Fruit fly (Drosophila melanogaster) whole organism, embryonic: Measurements from ENCODE around the gene PpV.

Experiments
- CG10267 ChIP-seq: fragments of 200-800 bp; sonication (Bioruptor generic); optimal IDR thresholded peaks from 2 replicates; lab custom pipeline; 2018; ENCODE audit warnings: missing biosample characterization, mild to moderate bottlenecking, missing genetic modification characterization, moderate library complexity
- CG10462 ChIP-seq: fragments of 200-800 bp; sonication (Bioruptor generic); optimal IDR thresholded peaks from 2 replicates; lab custom pipeline; 2016; ENCODE audit warnings: missing biosample characterization, missing genetic modification characterization
- CG11456 ChIP-seq: fragments of 200-800 bp; sonication (Bioruptor generic); IDR thresholded peaks from 3 replicates; pipeline ENCODE4 v1.3.6; 2022; ENCODE audit warnings: missing biosample characterization, missing genetic modification characterization
- CG13123 ChIP-seq: fragments of 200-800 bp; sonication (Bioruptor generic); optimal IDR thresholded peaks from 2 replicates; lab custom pipeline; 2016; ENCODE audit warnings: missing biosample characterization, missing genetic modification characterization
- CG15696 ChIP-seq: fragments of 200-800 bp; sonication (Bioruptor generic); optimal IDR thresholded peaks from 2 replicates; lab custom pipeline; 2019; ENCODE audit warnings: missing biosample characterization, mild to moderate bottlenecking, missing genetic modification characterization, moderate library complexity
- CG16779 ChIP-seq: fragments of 200-800 bp; sonication (Bioruptor generic); IDR thresholded peaks from 2 replicates; pipeline ENCODE4 v1.3.6; 2022; ENCODE audit warnings: missing biosample characterization, missing genetic modification characterization
- CG17328 ChIP-seq: fragments of 200-800 bp; sonication (Bioruptor generic); IDR thresholded peaks from 2 replicates; pipeline ENCODE4 v1.3.6; 2022; ENCODE audit warnings: missing biosample characterization, missing genetic modification characterization
- CG1832 ChIP-seq: fragments of 200-800 bp; sonication (Bioruptor generic); optimal IDR thresholded peaks from 2 replicates; lab custom pipeline; 2017; ENCODE audit warnings: missing biosample characterization, mild to moderate bottlenecking, missing genetic modification characterization, inconsistent platforms
- CG2889 ChIP-seq: fragments of 200-800 bp; sonication (Bioruptor generic); IDR thresholded peaks from 3 replicates; pipeline ENCODE4 v1.3.6; 2022; ENCODE audit warnings: missing biosample characterization, missing genetic modification characterization
- CG3065 ChIP-seq: fragments of 200-800 bp; sonication (Bioruptor generic); optimal IDR thresholded peaks from 2 replicates; lab custom pipeline; 2016; ENCODE audit warnings: missing biosample characterization, missing genetic modification characterization
- CG34376 ChIP-seq: fragments of 200-800 bp; sonication (Bioruptor generic); optimal IDR thresholded peaks from 2 replicates; lab custom pipeline; 2018; ENCODE audit warnings: missing biosample characterization, mild to moderate bottlenecking, missing genetic modification characterization
- CG3726 ChIP-seq: fragments of 200-800 bp; sonication (Bioruptor generic); IDR thresholded peaks from 3 replicates; pipeline ENCODE4, ENCODE4 v1.3.6; 2022; ENCODE audit warnings: missing biosample characterization, missing genetic modification characterization
- CG3838 ChIP-seq: fragments of 200-800 bp; sonication (Bioruptor generic); optimal IDR thresholded peaks from 3 replicates; lab custom pipeline; 2016; ENCODE audit warnings: missing biosample characterization, missing genetic modification characterization
- CG3995 ChIP-seq: fragments of 200-800 bp; sonication (Bioruptor generic); optimal IDR thresholded peaks from 3 replicates; lab custom pipeline; 2016; ENCODE audit warnings: missing biosample characterization, missing genetic modification characterization
- CG42726 ChIP-seq: fragments of 200-800 bp; sonication (Bioruptor generic); IDR thresholded peaks from 2 replicates; pipeline ENCODE4 v1.3.6; 2022; ENCODE audit warnings: missing biosample characterization, missing genetic modification characterization; ENCODE audit not compliant: partially characterized antibody
- CG4424 ChIP-seq: fragments of 200-800 bp; sonication (Bioruptor generic); optimal IDR thresholded peaks from 3 replicates; lab custom pipeline; 2016; ENCODE audit warnings: missing biosample characterization, missing genetic modification characterization
- CG4617 ChIP-seq: fragments of 200-800 bp; sonication (Bioruptor generic); optimal IDR thresholded peaks from 3 replicates; lab custom pipeline; 2016; ENCODE audit warnings: missing biosample characterization, missing genetic modification characterization, borderline replicate concordance
- CG4820 ChIP-seq: fragments of 200-800 bp; sonication (Bioruptor generic); optimal IDR thresholded peaks from 3 replicates; lab custom pipeline; 2016; ENCODE audit warnings: missing biosample characterization, missing genetic modification characterization
- CG6689 ChIP-seq: fragments of 200-800 bp; sonication (Bioruptor generic); IDR thresholded peaks from 2 replicates; pipeline ENCODE4 v1.3.6; 2022; ENCODE audit warnings: missing biosample characterization, missing genetic modification characterization
- Camta ChIP-seq: fragments of 200-800 bp; sonication (Bioruptor generic); optimal IDR thresholded peaks from 2 replicates; lab custom pipeline; 2016; ENCODE audit warnings: missing biosample characterization, missing genetic modification characterization
- CrebB ChIP-seq: fragments of 200-800 bp; sonication (Bioruptor generic); optimal IDR thresholded peaks from 3 replicates; lab custom pipeline; 2018; ENCODE audit warnings: missing biosample characterization, mild to moderate bottlenecking, missing genetic modification characterization
- Dp ChIP-seq: fragments of 200-800 bp; sonication (Bioruptor generic); optimal IDR thresholded peaks from 2 replicates; lab custom pipeline; 2018; ENCODE audit warnings: missing biosample characterization, mild to moderate bottlenecking, missing genetic modification characterization, moderate library complexity
- E2f1 ChIP-seq: fragments of 200-800 bp; sonication (Bioruptor generic); IDR thresholded peaks from 2 replicates; pipeline ENCODE4 v1.3.6; 2022; ENCODE audit warnings: missing biosample characterization, missing genetic modification characterization
- Ets65A ChIP-seq: fragments of 200-800 bp; sonication (Bioruptor generic); peaks from one replicate; lab custom pipeline; 2016; ENCODE audit warnings: missing biosample characterization, missing genetic modification characterization
- Ets97D ChIP-seq: fragments of 200-800 bp; sonication (Bioruptor generic); optimal IDR thresholded peaks from 3 replicates; lab custom pipeline; 2016; ENCODE audit warnings: missing biosample characterization, missing genetic modification characterization
- Gsc ChIP-seq: fragments of 200-800 bp; sonication (Bioruptor generic); IDR thresholded peaks from 2 replicates; pipeline ENCODE4 v1.3.6; 2022; ENCODE audit warnings: missing biosample characterization, missing genetic modification characterization
- Gug ChIP-seq: fragments of 200-800 bp; sonication (Bioruptor generic); IDR thresholded peaks from 4 replicates; pipeline ENCODE4 v1.3.6; 2022; ENCODE audit warnings: missing biosample characterization, missing genetic modification characterization
- H2.0 ChIP-seq: fragments of 200-800 bp; sonication (Bioruptor generic); IDR thresholded peaks from 2 replicates; pipeline ENCODE4 v1.3.6; 2022; ENCODE audit warnings: missing biosample characterization, missing genetic modification characterization
- Hey ChIP-seq: fragments of 200-800 bp; sonication (Bioruptor generic); optimal IDR thresholded peaks from 3 replicates; lab custom pipeline; 2018; ENCODE audit warnings: missing biosample characterization, mild to moderate bottlenecking, missing genetic modification characterization
- Lpt ChIP-seq: fragments of >200 bp; optimal IDR thresholded peaks from 2 replicates; lab custom pipeline; 2018; ENCODE audit warnings: missing biosample characterization, missing genetic modification characterization
- Nf-YA ChIP-seq: fragments of 200-800 bp; sonication (Bioruptor generic); IDR thresholded peaks from 2 replicates; pipeline ENCODE4 v1.3.6; 2022; ENCODE audit warnings: missing biosample characterization, missing genetic modification characterization
- NfI ChIP-seq: fragments of 200-800 bp; sonication (Bioruptor generic); optimal IDR thresholded peaks from 3 replicates; lab custom pipeline; 2018; ENCODE audit warnings: missing biosample characterization, mild to moderate bottlenecking, missing genetic modification characterization, moderate library complexity
- Opbp ChIP-seq: fragments of 200-800 bp; sonication (Bioruptor generic); IDR thresholded peaks from 3 replicates; pipeline ENCODE4 v1.3.6; 2022; ENCODE audit warnings: missing biosample characterization, missing genetic modification characterization; ENCODE audit not compliant: partially characterized antibody
- Ssrp ChIP-seq: fragments of 200-800 bp; sonication (Bioruptor generic); optimal IDR thresholded peaks from 2 replicates; lab custom pipeline; 2018; ENCODE audit warnings: missing biosample characterization, mild to moderate bottlenecking, missing genetic modification characterization, moderate library complexity
- abd-A ChIP-seq: fragments of 200-800 bp; sonication (Bioruptor generic); optimal IDR thresholded peaks from 3 replicates; lab custom pipeline; 2019; ENCODE audit warnings: missing biosample characterization, mild to moderate bottlenecking, missing genetic modification characterization, moderate library complexity
- bab2 ChIP-seq: fragments of 200-800 bp; sonication (Bioruptor generic); optimal IDR thresholded peaks from 2 replicates; lab custom pipeline; 2016; ENCODE audit warnings: missing biosample characterization, missing genetic modification characterization
- chif ChIP-seq, 2 experiments: fragments of 200-800 bp; sonication (Bioruptor generic); optimal IDR thresholded peaks; 3 replicates each; lab custom pipeline; 2016; ENCODE audit warnings: missing biosample characterization in 2 of 2, missing genetic modification characterization in 2 of 2
- chinmo ChIP-seq: fragments of 200-800 bp; sonication (Bioruptor generic); IDR thresholded peaks from 4 replicates; pipeline ENCODE4 v1.3.6; 2022; ENCODE audit warnings: missing biosample characterization, missing genetic modification characterization; ENCODE audit not compliant: partially characterized antibody
- danr ChIP-seq: fragments of 200-800 bp; sonication (Bioruptor generic); IDR thresholded peaks from 2 replicates; pipeline ENCODE4 v1.3.6; 2022; ENCODE audit warnings: missing biosample characterization, missing genetic modification characterization
- dm ChIP-seq: fragments of 200-800 bp; sonication (Bioruptor generic); optimal IDR thresholded peaks from 3 replicates; lab custom pipeline; 2016; ENCODE audit warnings: missing biosample characterization, missing genetic modification characterization
- esg ChIP-seq: fragments of 200-800 bp; sonication (Bioruptor generic); conservative IDR thresholded peaks from 2 replicates; pipeline ENCODE4 v1.3.6; 2022; ENCODE audit warnings: missing biosample characterization, missing genetic modification characterization
- grau ChIP-seq: fragments of 200-800 bp; optimal IDR thresholded peaks from 3 replicates; lab custom pipeline; 2019; ENCODE audit warnings: missing biosample characterization, mild to moderate bottlenecking, missing genetic modification characterization, moderate library complexity
- grn ChIP-seq: fragments of 200-800 bp; sonication (Bioruptor generic); optimal IDR thresholded peaks from 3 replicates; lab custom pipeline; 2017; ENCODE audit warnings: missing biosample characterization, missing genetic modification characterization
- nom ChIP-seq: fragments of 200-800 bp; sonication (Bioruptor generic); optimal IDR thresholded peaks from 2 replicates; lab custom pipeline; 2017; ENCODE audit warnings: missing biosample characterization, missing genetic modification characterization, mild to moderate bottlenecking, moderate library complexity, missing genetic modification reagents
- onecut ChIP-seq: fragments of 200-800 bp; sonication (Bioruptor generic); IDR thresholded peaks from 2 replicates; pipeline ENCODE4 v1.3.6; 2022; ENCODE audit warnings: missing biosample characterization, missing genetic modification characterization
- pros ChIP-seq: fragments of 200-800 bp; sonication (Bioruptor generic); optimal IDR thresholded peaks from 3 replicates; lab custom pipeline; 2019; ENCODE audit warnings: missing biosample characterization, mild to moderate bottlenecking, missing genetic modification characterization, moderate library complexity
- pzg ChIP-seq: fragments of 200-800 bp; sonication (Bioruptor generic); optimal IDR thresholded peaks from 3 replicates; lab custom pipeline; 2018; ENCODE audit warnings: missing biosample characterization, mild to moderate bottlenecking, missing genetic modification characterization, moderate library complexity
- row ChIP-seq: fragments of 200-800 bp; sonication (Bioruptor generic); IDR thresholded peaks from 3 replicates; pipeline ENCODE4 v1.3.6; 2022; ENCODE audit warnings: missing biosample characterization, missing genetic modification characterization
- shn ChIP-seq: fragments of 200-800 bp; sonication (Bioruptor generic); optimal IDR thresholded peaks from 3 replicates; lab custom pipeline; 2016; ENCODE audit warnings: missing biosample characterization, missing genetic modification characterization
- sim ChIP-seq: fragments of 200-800 bp; sonication (Bioruptor generic); IDR thresholded peaks from 2 replicates; pipeline ENCODE4 v1.3.6; 2022; ENCODE audit warnings: missing biosample characterization, missing genetic modification characterization
- sqz ChIP-seq: fragments of 200-800 bp; sonication (Bioruptor generic); optimal IDR thresholded peaks from 3 replicates; lab custom pipeline; 2018; ENCODE audit warnings: missing biosample characterization, mild to moderate bottlenecking, missing genetic modification characterization
- yki ChIP-seq: fragments of >200 bp; optimal IDR thresholded peaks from 3 replicates; lab custom pipeline; 2018

Gene PpV

DNA sequence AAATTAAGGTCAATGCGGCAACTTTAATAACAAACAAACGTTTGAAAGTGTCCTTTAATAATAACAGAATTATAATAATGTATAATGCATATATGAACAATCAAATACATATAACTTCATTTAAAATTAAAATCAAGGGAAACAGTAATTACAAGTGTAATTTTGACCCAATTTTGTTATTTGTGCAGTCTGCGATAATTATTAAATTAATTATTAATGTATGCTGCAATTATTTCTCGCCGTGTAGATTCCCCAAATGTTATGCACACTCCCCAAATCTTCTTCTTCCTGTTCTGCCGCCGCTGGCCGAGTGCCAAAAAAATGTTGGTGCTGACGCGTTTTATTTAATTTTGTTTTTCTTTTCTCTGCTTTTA lies 19.1 kb downstream of the PpV start (continued):
- TF ChIP-seq E2f1 (peak; percentile 82), CG15696 (tag; lab: Kevin White, UChicago) (peak; percentile 92), CG4820 (GFP tag; lab: Kevin White, UChicago) (peak; percentile 77), Lpt (GFP tag; lab: Kevin White, UChicago) (no peak), chif (GFP tag; optimal IDR thresholded peaks at IDR 0.05; lab: Kevin White, UChicago) (peak in 1 of 2 experiments; percentile 48), Ssrp (peak; percentile 89), danr (GFP tag; lab: Robert Waterston, UW) (peak; percentile 66), Dp (no peak), Opbp (GFP tag; lab: Robert Waterston, UW) (no peak), CG11456 (peak; percentile 73), pzg (GFP tag; lab: Kevin White, UChicago) (no peak), CG1832 (GFP tag; lab: Kevin White, UChicago) (no peak), Gug (GFP tag; lab: Robert Waterston, UW) (peak; percentile 26; the same call in 1 of the 4 replicates), dm (no peak), CG3838 (GFP tag; lab: Kevin White, UChicago) (no peak), row (GFP tag; lab: Robert Waterston, UW) (peak; percentile 89), Ets65A (GFP tag; lab: Kevin White, UChicago) (peak; percentile 79), Camta (GFP tag; lab: Kevin White, UChicago) (no peak), esg (GFP tag; lab: Robert Waterston, UW) (peak; percentile 74), NfI (GFP tag; lab: Kevin White, UChicago) (peak; percentile 82), sim (GFP tag; lab: Robert Waterston, UW) (peak; percentile 52; the same call in 1 of the 2 replicates), CG16779 (no peak), Gsc (GFP tag; lab: Robert Waterston, UW) (no peak; the same call in 1 of the 2 replicates), CG34376 (GFP tag; lab: Kevin White, UChicago) (peak; percentile 83), Nf-YA (GFP tag; lab: Robert Waterston, UW) (peak; percentile 66), CG3065 (GFP tag; lab: Kevin White, UChicago) (peak; percentile 31), shn (no peak), CG6689 (peak; percentile 88), Hey (tag; lab: Kevin White, UChicago) (peak; percentile 46), CG4617 (GFP tag; lab: Kevin White, UChicago) (peak; percentile 32), grau (peak; percentile 90), CG10267 (peak; percentile 83), CG17328 (GFP tag; lab: Robert Waterston, UW) (peak; percentile 73), CG2889 (GFP tag; lab: Robert Waterston, UW) (peak; percentile 52; the same call in 2 of the 3 replicates), CG13123 (peak; percentile 44), CG3726 (GFP tag; lab: Robert Waterston, UW) (peak; percentile 77), grn (GFP tag; lab: Kevin White, UChicago) (no peak), abd-A (tag; lab: Kevin White, UChicago) (peak; percentile 61), H2.0 (GFP tag; lab: Robert Waterston, UW) (peak; percentile 68)
- TF ChIP-seq, all 482 proteins: peak for 330

DNA sequence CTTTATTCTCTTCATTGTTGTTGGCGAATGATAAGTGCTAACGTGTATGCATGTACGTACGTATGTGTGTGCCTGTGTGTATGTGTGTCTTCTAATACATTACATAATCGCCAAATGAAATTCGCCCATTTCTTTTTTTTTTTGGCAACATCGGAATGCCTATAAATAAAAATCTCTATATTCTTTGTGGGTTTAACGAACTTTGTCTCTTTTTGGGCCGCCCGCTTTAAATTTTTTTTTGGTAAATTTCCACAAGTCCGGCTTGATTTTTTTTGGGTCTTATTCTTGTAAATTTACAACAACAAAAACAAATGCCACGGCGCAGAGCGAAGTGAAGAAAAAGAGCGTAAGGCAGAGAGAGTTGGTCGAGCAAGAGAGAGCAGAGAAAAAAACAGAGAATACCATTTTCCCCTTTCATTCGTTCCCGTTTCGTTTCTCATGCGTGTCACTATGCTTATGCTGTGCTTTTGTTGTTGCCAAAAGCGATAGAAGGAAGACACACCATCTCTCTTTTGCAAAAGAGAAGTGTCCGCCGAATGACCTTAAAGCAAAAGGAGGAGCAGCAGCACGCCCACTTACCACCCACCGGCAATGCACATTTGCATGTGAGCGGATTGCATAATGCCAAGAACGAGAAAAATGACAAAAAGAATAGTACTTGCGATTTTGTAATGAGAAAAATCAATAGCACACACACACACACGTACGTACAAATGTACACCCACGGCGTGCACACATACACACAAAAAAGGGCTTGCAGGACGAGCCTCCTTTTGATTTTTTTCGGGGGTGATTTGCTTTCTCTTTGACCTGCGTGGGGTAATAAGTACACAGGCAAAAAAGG lies 19.7 kb downstream of the PpV start:
- TF ChIP-seq CG10462 (GFP tag; lab: Kevin White, UChicago), result no peak
- TF ChIP-seq pros, result peak; percentile 36
- TF ChIP-seq yki (lab: Kevin White, UChicago), result peak; percentile 59
- no peak for TF ChIP-seq bab2 (GFP tag; lab: Kevin White, UChicago)
- TF ChIP-seq chinmo (GFP tag; lab: Robert Waterston, UW), result 0 out of 4 replicates have a peak, but pooled peaks have one; percentile 41
- peak; percentile 76 for TF ChIP-seq sqz (GFP tag; lab: Kevin White, UChicago)
- peak; percentile 87; the same call in 1 of the 2 replicates for TF ChIP-seq onecut (GFP tag; lab: Robert Waterston, UW)
- no peak for TF ChIP-seq CG3995 (GFP tag; lab: Kevin White, UChicago)
- no peak for TF ChIP-seq nom (GFP tag; lab: Kevin White, UChicago)
- TF ChIP-seq CG42726 (GFP tag; lab: Robert Waterston, UW), result no peak
- no peak for TF ChIP-seq Ets97D
- no peak for TF ChIP-seq CG4424 (GFP tag; lab: Kevin White, UChicago)
- no peak for TF ChIP-seq CrebB
